Fruit fly (Drosophila melanogaster) whole organism, embryonic: ENCODE measurements around the gene AstA.
A peak's percentile ranks its signal among the peaks of the same experiment; 100 is the strongest.

Experiments used
- Blimp-1 ChIP-seq: fragments of 200-800 bp; sonication (Bioruptor generic); optimal IDR thresholded peaks from 3 replicates; lab custom pipeline; 2018; ENCODE audit warnings: missing biosample characterization, missing genetic modification characterization, mild to moderate bottlenecking, moderate library complexity, missing genetic modification reagents
- C15 ChIP-seq: fragments of 200-800 bp; sonication (Bioruptor generic); IDR thresholded peaks from 3 replicates; pipeline ENCODE4 v1.3.6; 2022; ENCODE audit warnings: missing biosample characterization, missing genetic modification characterization
- CG10274 ChIP-seq: fragments of 200-800 bp; sonication (Bioruptor generic); optimal IDR thresholded peaks from 3 replicates; lab custom pipeline; 2017; ENCODE audit warnings: missing biosample characterization, mild to moderate bottlenecking, missing genetic modification characterization
- CG11247 ChIP-seq: fragments of 200-800 bp; sonication (Bioruptor generic); IDR thresholded peaks from 2 replicates; pipeline ENCODE4 v1.3.6; 2022; ENCODE audit warnings: missing biosample characterization, missing genetic modification characterization
- CG11695 ChIP-seq: fragments of 200-800 bp; sonication (Bioruptor generic); IDR thresholded peaks from 3 replicates; pipeline ENCODE4 v1.3.6; 2022; ENCODE audit warnings: missing biosample characterization, missing genetic modification characterization
- CG12236 ChIP-seq: fragments of 200-800 bp; sonication (Bioruptor generic); optimal IDR thresholded peaks from 2 replicates; lab custom pipeline; 2016; ENCODE audit warnings: missing biosample characterization, missing genetic modification characterization
- CG12659 ChIP-seq: fragments of 200-800 bp; sonication (Bioruptor generic); optimal IDR thresholded peaks from 3 replicates; lab custom pipeline; 2017; ENCODE audit warnings: mild to moderate bottlenecking, missing biosample characterization, missing genetic modification reagents, missing genetic modification characterization
- CG13296 ChIP-seq: fragments of 200-800 bp; sonication (Bioruptor generic); optimal IDR thresholded peaks from 3 replicates; lab custom pipeline; 2018; ENCODE audit warnings: missing biosample characterization, mild to moderate bottlenecking, missing genetic modification characterization
- CG14965 ChIP-seq: fragments of 200-800 bp; sonication (Bioruptor generic); optimal IDR thresholded peaks from 2 replicates; lab custom pipeline; 2016; ENCODE audit warnings: missing biosample characterization, missing genetic modification characterization, borderline replicate concordance
- CG17186 ChIP-seq: fragments of 200-800 bp; sonication (Bioruptor generic); optimal IDR thresholded peaks from 3 replicates; lab custom pipeline; 2017; ENCODE audit warnings: missing biosample characterization, missing genetic modification reagents, missing genetic modification characterization
- CG18262 ChIP-seq: fragments of 200-800 bp; optimal IDR thresholded peaks from 3 replicates; lab custom pipeline; 2019; ENCODE audit warnings: missing biosample characterization, mild to moderate bottlenecking, missing genetic modification characterization, moderate library complexity
- CG2202 ChIP-seq: fragments of 200-800 bp; sonication (Bioruptor generic); optimal IDR thresholded peaks from 2 replicates; lab custom pipeline; 2018; ENCODE audit warnings: missing biosample characterization, mild to moderate bottlenecking, missing genetic modification characterization
- CG32532 ChIP-seq: fragments of 200-800 bp; sonication (Bioruptor generic); IDR thresholded peaks from 2 replicates; pipeline ENCODE4 v1.3.6; 2022; ENCODE audit warnings: missing biosample characterization, missing genetic modification characterization
- CG3995 ChIP-seq: fragments of 200-800 bp; sonication (Bioruptor generic); optimal IDR thresholded peaks from 3 replicates; lab custom pipeline; 2016; ENCODE audit warnings: missing biosample characterization, missing genetic modification characterization
- CG4730 ChIP-seq: fragments of 200-800 bp; sonication (Bioruptor generic); IDR thresholded peaks from 2 replicates; pipeline ENCODE4 v1.3.6; 2022; ENCODE audit warnings: missing biosample characterization, missing genetic modification characterization
- CG6254 ChIP-seq: fragments of 200-800 bp; sonication (Bioruptor generic); optimal IDR thresholded peaks from 3 replicates; lab custom pipeline; 2017; ENCODE audit warnings: mild to moderate bottlenecking, missing biosample characterization, missing genetic modification reagents, missing genetic modification characterization
- CG6765 ChIP-seq: fragments of 200-800 bp; sonication (Bioruptor generic); optimal IDR thresholded peaks from 3 replicates; lab custom pipeline; 2017; ENCODE audit warnings: missing biosample characterization, mild to moderate bottlenecking, missing genetic modification characterization
- CG7928 ChIP-seq: fragments of 200-800 bp; sonication (Bioruptor generic); optimal IDR thresholded peaks from 2 replicates; lab custom pipeline; 2017; ENCODE audit warnings: missing biosample characterization, mild to moderate bottlenecking, missing genetic modification characterization
- CG9609 ChIP-seq: fragments of 200-800 bp; sonication (Bioruptor generic); optimal IDR thresholded peaks from 3 replicates; lab custom pipeline; 2016; ENCODE audit warnings: missing biosample characterization, missing genetic modification characterization
- CG9932 ChIP-seq: fragments of 200-800 bp; sonication (Bioruptor generic); IDR thresholded peaks from 2 replicates; pipeline ENCODE4 v1.3.6; 2022; ENCODE audit warnings: missing biosample characterization, missing genetic modification characterization
- CkIIα-i1 ChIP-seq: fragments of 200-800 bp; sonication (Bioruptor generic); IDR thresholded peaks from 2 replicates; pipeline ENCODE4 v1.3.6; 2022; ENCODE audit warnings: missing biosample characterization, missing genetic modification characterization
- Ets97D ChIP-seq: fragments of 200-800 bp; sonication (Bioruptor generic); optimal IDR thresholded peaks from 3 replicates; lab custom pipeline; 2016; ENCODE audit warnings: missing biosample characterization, missing genetic modification characterization
- Gsc ChIP-seq: fragments of 200-800 bp; sonication (Bioruptor generic); IDR thresholded peaks from 2 replicates; pipeline ENCODE4 v1.3.6; 2022; ENCODE audit warnings: missing biosample characterization, missing genetic modification characterization
- Hr78 ChIP-seq, 2 experiments: fragments of 200-800 bp in 1 of 2; fragments of >200 bp in 1 of 2; sonication (Bioruptor generic) in 1 of 2; optimal IDR thresholded peaks; 2 replicates each; lab custom pipeline; 2017 to 2019; ENCODE audit warnings: missing biosample characterization in 2 of 2, missing genetic modification characterization in 2 of 2, mild to moderate bottlenecking in 1 of 2, moderate library complexity in 1 of 2
- Kr ChIP-seq: fragments of 200-800 bp; sonication (Bioruptor generic); optimal IDR thresholded peaks from 2 replicates; lab custom pipeline; 2017; ENCODE audit warnings: missing biosample characterization, mild to moderate bottlenecking, missing genetic modification characterization
- Lpt ChIP-seq: fragments of >200 bp; optimal IDR thresholded peaks from 2 replicates; lab custom pipeline; 2018; ENCODE audit warnings: missing biosample characterization, missing genetic modification characterization
- Nf-YB ChIP-seq: fragments of 200-800 bp; sonication (Bioruptor generic); optimal IDR thresholded peaks from 3 replicates; lab custom pipeline; 2019; ENCODE audit warnings: missing biosample characterization, mild to moderate bottlenecking, missing genetic modification characterization, moderate library complexity
- Optix ChIP-seq: fragments of 200-800 bp; sonication (Bioruptor generic); IDR thresholded peaks from 3 replicates; pipeline ENCODE4 v1.3.6; 2022; ENCODE audit warnings: missing biosample characterization, missing genetic modification characterization
- Spps ChIP-seq: fragments of 200-800 bp; sonication (Bioruptor generic); optimal IDR thresholded peaks from 2 replicates; lab custom pipeline; 2018; ENCODE audit warnings: missing biosample characterization, mild to moderate bottlenecking, missing genetic modification characterization
- aop ChIP-seq: fragments of 200-800 bp; sonication (Bioruptor generic); IDR thresholded peaks from 2 replicates; pipeline ENCODE4 v1.3.6; 2022; ENCODE audit warnings: missing biosample characterization, missing genetic modification characterization
- bigmax ChIP-seq: fragments of 200-800 bp; sonication (Bioruptor generic); optimal IDR thresholded peaks from 2 replicates; lab custom pipeline; 2018; ENCODE audit warnings: missing biosample characterization, mild to moderate bottlenecking, missing genetic modification characterization
- bsh ChIP-seq, 2 experiments: fragments of 200-800 bp; sonication (Bioruptor generic); optimal IDR thresholded peaks; 2 replicates each; lab custom pipeline; 2017 to 2018; ENCODE audit warnings: mild to moderate bottlenecking in 2 of 2, missing biosample characterization in 2 of 2, missing genetic modification characterization in 2 of 2, moderate library complexity in 1 of 2
- crp ChIP-seq, 2 experiments: fragments of 200-800 bp; sonication (Bioruptor generic); optimal IDR thresholded peaks; 2 replicates in 1 of 2; 3 replicates in 1 of 2; lab custom pipeline; 2017; ENCODE audit warnings: missing biosample characterization in 2 of 2, missing genetic modification characterization in 2 of 2, mild to moderate bottlenecking in 1 of 2, moderate library complexity in 1 of 2
- danr ChIP-seq: fragments of 200-800 bp; sonication (Bioruptor generic); IDR thresholded peaks from 2 replicates; pipeline ENCODE4 v1.3.6; 2022; ENCODE audit warnings: missing biosample characterization, missing genetic modification characterization
- dmrt11E ChIP-seq: fragments of 200-800 bp; sonication (Bioruptor generic); optimal IDR thresholded peaks from 3 replicates; lab custom pipeline; 2018; ENCODE audit warnings: missing biosample characterization, mild to moderate bottlenecking, missing genetic modification characterization, moderate library complexity
- ems ChIP-seq: fragments of 200-800 bp; sonication (Bioruptor generic); optimal IDR thresholded peaks from 3 replicates; lab custom pipeline; 2016; ENCODE audit warnings: missing biosample characterization, missing genetic modification characterization
- exex ChIP-seq: fragments of 200-800 bp; sonication (Bioruptor generic); optimal IDR thresholded peaks from 4 replicates; lab custom pipeline; 2018; ENCODE audit warnings: missing biosample characterization, mild to moderate bottlenecking, missing genetic modification characterization, moderate library complexity
- gsb ChIP-seq: fragments of 200-800 bp; sonication (Bioruptor generic); IDR thresholded peaks from 2 replicates; pipeline ENCODE4 v1.3.6; 2022; ENCODE audit warnings: missing biosample characterization, missing genetic modification characterization
- gsb-n ChIP-seq: fragments of 200-800 bp; sonication (Bioruptor generic); optimal IDR thresholded peaks from 3 replicates; lab custom pipeline; 2018; ENCODE audit warnings: missing biosample characterization, mild to moderate bottlenecking, missing genetic modification characterization
- h ChIP-seq: fragments of >200 bp; optimal IDR thresholded peaks from 2 replicates; lab custom pipeline; 2017
- hbn ChIP-seq: fragments of 200-800 bp; sonication (Bioruptor generic); IDR thresholded peaks from 2 replicates; pipeline ENCODE4 v1.3.6; 2022; ENCODE audit warnings: missing biosample characterization, missing genetic modification characterization; ENCODE audit not compliant: partially characterized antibody
- insv ChIP-seq, 2 experiments: fragments of 200-800 bp; sonication (Bioruptor generic); optimal IDR thresholded peaks; 3 replicates each; lab custom pipeline; 2016 to 2018; ENCODE audit warnings: missing biosample characterization in 2 of 2, missing genetic modification characterization in 2 of 2
- kni ChIP-seq: fragments of 200-800 bp; sonication (Bioruptor generic); optimal IDR thresholded peaks from 3 replicates; lab custom pipeline; 2017; ENCODE audit warnings: mild to moderate bottlenecking, missing biosample characterization, missing genetic modification reagents, missing genetic modification characterization
- sqz ChIP-seq: fragments of 200-800 bp; sonication (Bioruptor generic); optimal IDR thresholded peaks from 3 replicates; lab custom pipeline; 2018; ENCODE audit warnings: missing biosample characterization, mild to moderate bottlenecking, missing genetic modification characterization
- tgo ChIP-seq: fragments of 200-800 bp; sonication (Bioruptor generic); IDR thresholded peaks from 3 replicates; pipeline ENCODE4 v1.3.6; 2022; ENCODE audit warnings: missing biosample characterization, missing genetic modification characterization
- twi ChIP-seq: fragments of 200-800 bp; optimal IDR thresholded peaks from 2 replicates; lab custom pipeline; 2019; ENCODE audit warnings: missing biosample characterization, mild to moderate bottlenecking, missing genetic modification characterization, moderate library complexity
- unc-4 ChIP-seq: fragments of 200-800 bp; sonication (Bioruptor generic); IDR thresholded peaks from 2 replicates; pipeline ENCODE4 v1.3.6; 2022; ENCODE audit warnings: missing biosample characterization, missing genetic modification characterization; ENCODE audit not compliant: partially characterized antibody
- wek ChIP-seq: fragments of 200-800 bp; sonication (Bioruptor generic); optimal IDR thresholded peaks from 3 replicates; lab custom pipeline; 2018; ENCODE audit warnings: missing biosample characterization, mild to moderate bottlenecking, missing genetic modification characterization, moderate library complexity
- zen2 ChIP-seq: fragments of 200-800 bp; sonication (Bioruptor generic); IDR thresholded peaks from 3 replicates; pipeline ENCODE4 v1.3.6; 2022; ENCODE audit warnings: missing biosample characterization, missing genetic modification characterization; ENCODE audit not compliant: partially characterized antibody

AstA gene

DNA sequence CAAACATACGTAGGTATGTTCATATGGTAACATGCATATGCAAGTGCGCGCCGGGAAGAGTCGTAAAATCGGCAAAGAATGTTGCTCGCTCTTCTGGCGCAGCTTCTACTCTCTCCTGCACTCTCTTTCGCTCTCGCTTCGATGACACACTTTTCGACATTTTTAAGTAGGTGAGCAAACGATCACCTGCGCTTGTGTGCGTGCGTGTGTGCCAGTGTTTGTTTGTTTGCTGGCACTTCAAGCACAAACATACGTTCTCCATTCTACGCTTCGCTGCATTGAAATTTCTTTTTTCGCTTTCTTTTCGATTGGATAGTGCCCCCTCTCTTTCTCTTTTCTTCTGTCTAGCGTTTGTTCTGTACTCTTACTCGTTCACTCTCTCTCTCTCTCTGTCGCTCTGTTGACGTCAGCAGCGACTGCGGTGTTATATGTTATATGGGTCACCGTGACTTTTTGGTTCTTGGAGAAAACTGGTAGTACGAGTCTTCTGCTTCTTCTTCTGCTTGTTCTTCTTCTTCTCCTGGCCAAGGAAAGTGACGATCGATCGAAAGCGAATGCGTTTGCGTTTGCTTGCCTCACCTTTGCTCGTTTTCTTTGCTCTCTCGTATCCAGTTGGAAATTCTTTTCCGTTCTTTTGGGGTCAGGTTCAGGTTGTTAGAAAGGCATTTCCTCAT lies 2.9 kb upstream of the AstA start (continued):
- TF ChIP-seq Hr78 (GFP tag; optimal IDR thresholded peaks at IDR 0.05; lab: Kevin White, UChicago) (peak in 1 of 2 experiments; percentile 62), CG9932 (GFP tag; lab: Robert Waterston, UW) (no peak), CG18262 (tag; lab: Kevin White, UChicago) (peak; percentile 23), exex (no peak), aop (no peak), crp (GFP tag; optimal IDR thresholded peaks at IDR 0.05; lab: Kevin White, UChicago) (no peak), wek (GFP tag; lab: Kevin White, UChicago) (no peak), CG6765 (GFP tag; lab: Kevin White, UChicago) (no peak), insv (GFP tag; optimal IDR thresholded peaks at IDR 0.05; lab: Kevin White, UChicago) (no peak), Lpt (no peak), twi (tag; lab: Kevin White, UChicago) (peak; percentile 12), Kr (peak; percentile 28), dmrt11E (peak; percentile 26), Blimp-1 (GFP tag; lab: Kevin White, UChicago) (peak; percentile 100), Optix (no peak), CG14965 (GFP tag; lab: Kevin White, UChicago) (no peak), CG6254 (GFP tag; lab: Kevin White, UChicago) (peak; percentile 47), hbn (GFP tag; lab: Robert Waterston, UW) (0 out of 2 replicates have a peak, but pooled peaks have one; percentile 13), CG4730 (no peak), bigmax (no peak), CG17186 (no peak), bsh (GFP tag; optimal IDR thresholded peaks at IDR 0.05; lab: Kevin White, UChicago) (peak in 1 of 2 experiments; percentile 59), tgo (no peak), Spps (tag; lab: Kevin White, UChicago) (peak; percentile 55), CG12659 (GFP tag; lab: Kevin White, UChicago) (no peak), h (no peak), CG11695 (no peak), unc-4 (no peak), CG7928 (GFP tag; lab: Kevin White, UChicago) (no peak), C15 (GFP tag; lab: Robert Waterston, UW) (no peak), CG2202 (peak; percentile 56), ems (no peak), CG13296 (GFP tag; lab: Kevin White, UChicago) (no peak), Gsc (GFP tag; lab: Robert Waterston, UW) (no peak), kni (GFP tag; lab: Kevin White, UChicago) (peak; percentile 59), CG9609 (GFP tag; lab: Kevin White, UChicago) (no peak), CG11247 (GFP tag; lab: Robert Waterston, UW) (no peak), CG32532 (GFP tag; lab: Robert Waterston, UW) (no peak), CG12236 (GFP tag; lab: Kevin White, UChicago) (no peak), sqz (peak; percentile 40), danr (GFP tag; lab: Robert Waterston, UW) (no peak), Nf-YB (GFP tag; lab: Kevin White, UChicago) (peak; percentile 58), Ets97D (GFP tag; lab: Kevin White, UChicago) (no peak), CG10274 (GFP tag; lab: Kevin White, UChicago) (no peak), gsb (GFP tag; lab: Robert Waterston, UW) (no peak), gsb-n (peak; percentile 47), zen2 (GFP tag; lab: Robert Waterston, UW) (no peak), CkIIα-i1 (no peak), CG3995 (GFP tag; lab: Kevin White, UChicago) (peak; percentile 65)
